Worm (Caenorhabditis elegans) whole organism, young adult: ENCODE data around the gene dmsr-10.
A peak's percentile ranks its signal among the peaks of the same experiment; 100 is the strongest.

Experiments used
- B0019.2 ChIP-seq: fragments of 200-800 bp; sonication (Bioruptor generic); conservative IDR thresholded peaks from 2 replicates; pipeline ENCODE4 v1.3.6; 2022; ENCODE audit warnings: missing genetic modification reagents, missing genetic modification characterization, missing compliant biosample characterization
- B0035.1 ChIP-seq: sonication (generic microtip); optimal IDR thresholded peaks from 2 replicates; lab custom pipeline; 2016; ENCODE audit warnings: missing genetic modification characterization, mild to moderate bottlenecking, missing compliant biosample characterization, missing genotype, missing genetic modification reagents
- B0261.1 ChIP-seq: sonication (generic microtip); optimal IDR thresholded peaks from 2 replicates; lab custom pipeline; 2016; ENCODE audit warnings: mild to moderate bottlenecking, missing genetic modification characterization, moderate library complexity, missing compliant biosample characterization
- C06A6.2 ChIP-seq: fragments of 200-800 bp; sonication (Bioruptor generic); conservative IDR thresholded peaks from 2 replicates; pipeline ENCODE4 v1.3.6; 2022; ENCODE audit warnings: missing genetic modification characterization, missing compliant biosample characterization
- C17E4.6 ChIP-seq: fragments of 200-800 bp; sonication (Bioruptor generic); IDR thresholded peaks from 2 replicates; pipeline ENCODE4 v1.3.6; 2022; ENCODE audit warnings: missing genetic modification reagents, missing genetic modification characterization, missing compliant biosample characterization
- D2030.7 ChIP-seq: fragments of 200-800 bp; sonication (Bioruptor generic); IDR thresholded peaks from 2 replicates; pipeline ENCODE4 v1.3.6; 2022; ENCODE audit warnings: missing genetic modification reagents, missing genetic modification characterization, missing compliant biosample characterization
- F23B12.7 ChIP-seq: sonication (generic microtip); optimal IDR thresholded peaks from 2 replicates; lab custom pipeline; 2017; ENCODE audit warnings: missing genetic modification characterization, mild to moderate bottlenecking, missing compliant biosample characterization, antibody characterized with exemption, moderate library complexity; ENCODE audit not compliant: insufficient read depth
- F39B2.1 ChIP-seq: fragments of 200-800 bp; sonication (Bioruptor generic); IDR thresholded peaks from 2 replicates; pipeline ENCODE4 v1.3.6; 2022; ENCODE audit warnings: missing genetic modification reagents, missing genetic modification characterization, missing compliant biosample characterization
- F55B11.4 ChIP-seq: sonication (generic microtip); optimal IDR thresholded peaks from 2 replicates; lab custom pipeline; 2016; ENCODE audit warnings: missing compliant biosample characterization, missing genetic modification characterization, borderline replicate concordance; ENCODE audit not compliant: insufficient read depth
- F57C9.4 ChIP-seq: sonication (generic microtip); optimal IDR thresholded peaks from 2 replicates; lab custom pipeline; 2017; ENCODE audit warnings: mild to moderate bottlenecking, missing genetic modification characterization, missing compliant biosample characterization
- K12H6.12 ChIP-seq: fragments of 200-800 bp; sonication (Bioruptor generic); optimal IDR thresholded peaks from 2 replicates; lab custom pipeline; 2018; ENCODE audit warnings: mild to moderate bottlenecking, missing genetic modification characterization, missing compliant biosample characterization
- Y53F4B.3 ChIP-seq: fragments of 200-800 bp; sonication (Bioruptor generic); IDR thresholded peaks from 2 replicates; pipeline ENCODE4 v1.3.6; 2022; ENCODE audit warnings: missing genetic modification reagents, missing genetic modification characterization, missing compliant biosample characterization
- Y67H2A.10 ChIP-seq: fragments of 200-800 bp; sonication (Bioruptor generic); conservative IDR thresholded peaks from 2 replicates; pipeline ENCODE4 v1.3.6; 2022; ENCODE audit warnings: missing genetic modification reagents, missing genetic modification characterization, missing compliant biosample characterization
- Y95B8A.8 ChIP-seq: fragments of 200-800 bp; sonication (Bioruptor generic); IDR thresholded peaks from 2 replicates; pipeline ENCODE4 v1.3.6; 2022; ENCODE audit warnings: missing genetic modification reagents, missing genetic modification characterization, missing compliant biosample characterization
- ZK185.1 ChIP-seq: sonication (generic microtip); optimal IDR thresholded peaks from 2 replicates; lab custom pipeline; 2016; ENCODE audit warnings: mild to moderate bottlenecking, missing genetic modification characterization, missing compliant biosample characterization; ENCODE audit not compliant: poor library complexity, severe bottlenecking
- cebp-1 ChIP-seq, 2 experiments: fragments of 200-800 bp in 1 of 2; sonication (Bioruptor generic) in 1 of 2; sonication (generic microtip) in 1 of 2; IDR thresholded peaks in 1 of 2; optimal IDR thresholded peaks in 1 of 2; 2 replicates each; pipeline versions ENCODE4 v1.3.6 to Lab custom; 2017 to 2022; ENCODE audit warnings: missing compliant biosample characterization in 2 of 2, missing genetic modification characterization in 2 of 2, mild to moderate bottlenecking in 1 of 2, missing genetic modification reagents in 1 of 2, moderate library complexity in 1 of 2
- ceh-100 ChIP-seq: fragments of 200-800 bp; sonication (Bioruptor generic); IDR thresholded peaks from 2 replicates; pipeline ENCODE4 v1.3.6; 2022; ENCODE audit warnings: missing genetic modification reagents, missing genetic modification characterization, missing compliant biosample characterization
- ceh-40 ChIP-seq: fragments of 200-800 bp; sonication (Bioruptor generic); IDR thresholded peaks from 2 replicates; pipeline ENCODE4 v1.3.6; 2022; ENCODE audit warnings: missing genetic modification characterization, missing compliant biosample characterization
- chd-7 ChIP-seq: sonication (generic microtip); optimal IDR thresholded peaks from 2 replicates; lab custom pipeline; 2016; ENCODE audit warnings: mild to moderate bottlenecking, missing genetic modification characterization, moderate library complexity, missing compliant biosample characterization
- die-1 ChIP-seq: sonication (generic microtip); optimal IDR thresholded peaks from 2 replicates; lab custom pipeline; 2016; ENCODE audit warnings: missing genotype, mild to moderate bottlenecking, missing genetic modification characterization, missing compliant biosample characterization
- dpl-1 ChIP-seq: fragments of 150-350 bp; optimal IDR thresholded peaks from 2 replicates; lab custom pipeline; 2014; ENCODE audit warnings: missing biosample characterization, missing genetic modification reagents, missing genetic modification characterization
- efl-1 ChIP-seq: fragments of 150-350 bp; optimal IDR thresholded peaks from 2 replicates; lab custom pipeline; 2014; ENCODE audit warnings: missing biosample characterization, missing genetic modification reagents, missing genetic modification characterization
- egl-18 ChIP-seq: fragments of 200-800 bp; sonication (Bioruptor generic); IDR thresholded peaks from 2 replicates; pipeline ENCODE4 v1.3.6; 2022; ENCODE audit warnings: missing genetic modification reagents, missing genetic modification characterization, missing compliant biosample characterization
- egrh-3 ChIP-seq: fragments of 200-800 bp; sonication (Bioruptor generic); IDR thresholded peaks from 2 replicates; pipeline ENCODE4 v1.3.6; 2022; ENCODE audit warnings: missing genetic modification reagents, missing genetic modification characterization, missing compliant biosample characterization
- ets-4 ChIP-seq: fragments of 200-800 bp; sonication (Bioruptor generic); optimal IDR thresholded peaks from 2 replicates; lab custom pipeline; 2018; ENCODE audit warnings: mild to moderate bottlenecking, missing genetic modification characterization, missing compliant biosample characterization
- gei-17 ChIP-seq: fragments of 200-800 bp; sonication (Bioruptor generic); optimal IDR thresholded peaks from 2 replicates; lab custom pipeline; 2018; ENCODE audit warnings: mild to moderate bottlenecking, missing genetic modification characterization, missing compliant biosample characterization
- hsf-1 ChIP-seq: fragments of 200-800 bp; sonication (Bioruptor generic); IDR thresholded peaks from 2 replicates; pipeline ENCODE4 v1.3.6; 2022; ENCODE audit warnings: missing genetic modification reagents, missing genetic modification characterization, missing compliant biosample characterization
- lin-40 ChIP-seq: sonication (generic microtip); optimal IDR thresholded peaks from 2 replicates; lab custom pipeline; 2016; ENCODE audit warnings: missing genetic modification characterization, mild to moderate bottlenecking, missing compliant biosample characterization, missing genotype, missing genetic modification reagents
- nfya-2 ChIP-seq: fragments of 200-800 bp; sonication (Bioruptor generic); IDR thresholded peaks from 2 replicates; pipeline ENCODE4 v1.3.6; 2022; ENCODE audit warnings: missing genetic modification reagents, missing genetic modification characterization, missing compliant biosample characterization
- nfyb-1 ChIP-seq: fragments of 200-800 bp; sonication (Bioruptor generic); IDR thresholded peaks from 2 replicates; pipeline ENCODE4 v1.3.6; 2022; ENCODE audit warnings: missing genetic modification reagents, missing genetic modification characterization, missing compliant biosample characterization
- nhr-80 ChIP-seq: sonication (generic microtip); optimal IDR thresholded peaks from 2 replicates; lab custom pipeline; 2016; ENCODE audit warnings: missing genetic modification characterization, missing compliant biosample characterization
- pbrm-1 ChIP-seq: fragments of 200-800 bp; sonication (Bioruptor generic); IDR thresholded peaks from 2 replicates; pipeline ENCODE4 v1.3.6; 2022; ENCODE audit warnings: missing genetic modification reagents, missing genetic modification characterization, missing compliant biosample characterization
- pha-4 ChIP-seq: fragments of 150-350 bp; sonication (generic microtip); optimal IDR thresholded peaks from 2 replicates; lab custom pipeline; 2014; ENCODE audit warnings: missing biosample characterization, missing genetic modification reagents, missing genetic modification characterization
- rcor-1 ChIP-seq: fragments of 200-800 bp; sonication (Bioruptor generic); IDR thresholded peaks from 2 replicates; pipeline ENCODE4 v1.3.6; 2022; ENCODE audit warnings: missing genetic modification reagents, missing genetic modification characterization, missing compliant biosample characterization
- snpc-1.3 ChIP-seq: sonication (generic microtip); optimal IDR thresholded peaks from 2 replicates; lab custom pipeline; 2017; ENCODE audit warnings: missing genetic modification characterization, mild to moderate bottlenecking, missing compliant biosample characterization, antibody characterized with exemption, moderate library complexity, missing genotype, missing genetic modification reagents; ENCODE audit not compliant: insufficient read depth
- snpc-4 ChIP-seq, 5 experiments: fragments of 150-350 bp in 1 of 5; sonication (generic microtip) in 4 of 5; optimal IDR thresholded peaks; 2 replicates each; lab custom pipeline; 2014 to 2018; ENCODE audit warnings: missing genetic modification characterization in 5 of 5, missing biosample characterization in 3 of 5, antibody characterized with exemption in 2 of 5, mild to moderate bottlenecking in 2 of 5, missing compliant biosample characterization in 2 of 5, missing genotype in 2 of 5, moderate library complexity in 2 of 5, missing genetic modification reagents in 1 of 5
- tbp1 ChIP-seq: fragments of 200-800 bp; sonication (Bioruptor generic); optimal IDR thresholded peaks from 2 replicates; lab custom pipeline; 2018; ENCODE audit warnings: mild to moderate bottlenecking, missing genetic modification characterization, missing compliant biosample characterization
- zfh-2 ChIP-seq: fragments of 200-800 bp; sonication (Bioruptor generic); conservative IDR thresholded peaks from 2 replicates; pipeline ENCODE4 v1.3.6; 2022; ENCODE audit warnings: missing genetic modification reagents, missing genetic modification characterization, missing compliant biosample characterization
- ztf-6 ChIP-seq: fragments of 200-800 bp; sonication (Bioruptor generic); IDR thresholded peaks from 2 replicates; pipeline ENCODE4 v1.3.6; 2022; ENCODE audit warnings: missing genetic modification reagents, missing genetic modification characterization, missing compliant biosample characterization

dmsr-10 gene

DNA sequence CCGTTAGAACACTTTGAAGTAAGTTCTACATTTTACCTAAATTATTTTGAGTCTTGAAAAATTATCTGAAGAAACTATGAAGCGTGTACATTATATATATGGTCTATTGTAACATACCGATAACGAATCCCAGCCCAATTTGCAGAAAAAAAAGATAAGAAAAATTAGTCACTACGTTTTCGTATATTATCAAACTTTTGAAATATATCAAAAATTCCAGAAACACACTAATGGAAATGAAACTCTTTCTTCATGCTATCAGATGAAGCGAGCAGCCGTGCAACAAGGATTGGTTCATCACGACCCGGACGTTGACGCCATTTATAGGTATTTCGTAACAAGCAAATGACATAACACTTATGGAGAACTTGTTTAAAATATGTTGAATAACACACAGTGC is 10.1 kb upstream of the dmsr-10 start:
- TF ChIP-seq B0019.2: no peak
- TF ChIP-seq ets-4: peak; percentile 81
- no peak for TF ChIP-seq gei-17
- TF ChIP-seq tbp1 (GFP tag; lab: Kevin White, UChicago): no peak
- no peak for TF ChIP-seq die-1 (tag; lab: Kevin White, UChicago)
- TF ChIP-seq F57C9.4 (tag; lab: Kevin White, UChicago): no peak
- no peak for TF ChIP-seq efl-1 (GFP tag; lab: Kevin White, UChicago)
- TF ChIP-seq egrh-3 (GFP tag; lab: Robert Waterston, UW): no peak
- no peak for TF ChIP-seq ztf-6 (GFP tag; lab: Robert Waterston, UW)
- TF ChIP-seq C17E4.6: no peak
- TF ChIP-seq Y67H2A.10 (GFP tag; lab: Robert Waterston, UW): no peak
- TF ChIP-seq K12H6.12 (tag; lab: Kevin White, UChicago): no peak
- no peak for TF ChIP-seq pha-4 (tag; lab: Kevin White, UChicago)
- 0 out of 2 replicates have a peak, but pooled peaks have one; percentile 34 for TF ChIP-seq cebp-1 (GFP tag; IDR thresholded peaks at IDR 0.05; lab: Robert Waterston, UW)
- no peak for TF ChIP-seq cebp-1 (tag; optimal IDR thresholded peaks at IDR 0.05; lab: Kevin White, UChicago)
- no peak for TF ChIP-seq F55B11.4 (tag; lab: Kevin White, UChicago)
- no peak for TF ChIP-seq nfya-2 (GFP tag; lab: Robert Waterston, UW)
- TF ChIP-seq lin-40 (tag; lab: Kevin White, UChicago): no peak
- no peak for TF ChIP-seq rcor-1 (GFP tag; lab: Robert Waterston, UW)
- 0 out of 2 replicates have a peak, but pooled peaks have one; percentile 10 for TF ChIP-seq ceh-40 (GFP tag; lab: Robert Waterston, UW)
- TF ChIP-seq B0035.1: no peak
- no peak for TF ChIP-seq pbrm-1 (GFP tag; lab: Robert Waterston, UW)
- TF ChIP-seq Y53F4B.3 (GFP tag; lab: Robert Waterston, UW): no peak
- TF ChIP-seq ZK185.1: no peak
- no peak for TF ChIP-seq nfyb-1
- no peak for TF ChIP-seq egl-18 (GFP tag; lab: Robert Waterston, UW)
- TF ChIP-seq nhr-80 (tag; lab: Kevin White, UChicago): peak; percentile 91
- TF ChIP-seq C06A6.2 (GFP tag; lab: Robert Waterston, UW): no peak
- TF ChIP-seq Y95B8A.8 (GFP tag; lab: Robert Waterston, UW): no peak
- no peak for TF ChIP-seq chd-7 (tag; lab: Kevin White, UChicago)
- TF ChIP-seq snpc-4 (GFP tag; optimal IDR thresholded peaks at IDR 0.05; lab: Kevin White, UChicago): no peak
- TF ChIP-seq snpc-4 (tag; optimal IDR thresholded peaks at IDR 0.05; lab: Kevin White, UChicago): no peak
- no peak for TF ChIP-seq F39B2.1 (GFP tag; lab: Robert Waterston, UW)
- TF ChIP-seq snpc-1.3 (tag; lab: Kevin White, UChicago): no peak
- no peak for TF ChIP-seq ceh-100 (GFP tag; lab: Robert Waterston, UW)
- no peak for TF ChIP-seq F23B12.7
- TF ChIP-seq hsf-1 (GFP tag; lab: Robert Waterston, UW): no peak
- TF ChIP-seq, all 124 proteins: peak for 4

DNA sequence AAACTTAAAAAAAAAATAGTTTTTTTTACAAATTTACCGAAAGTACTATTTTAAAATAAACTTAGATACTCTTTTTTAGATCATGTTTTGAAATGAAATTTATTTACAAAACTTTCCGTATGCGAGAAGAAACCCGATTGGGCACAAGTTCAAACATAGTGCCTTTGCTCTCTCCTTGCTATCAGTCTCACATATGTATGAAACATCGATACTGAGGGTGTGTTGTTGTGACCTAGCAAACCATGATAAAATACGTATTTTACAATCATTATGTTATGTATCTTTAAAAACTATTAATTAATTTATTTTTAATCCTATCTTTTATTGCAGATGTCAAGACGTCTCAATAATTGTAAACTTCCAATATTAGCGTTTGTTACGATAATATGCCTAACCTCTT is 8.3 kb upstream of the dmsr-10 start:
- TF ChIP-seq dpl-1: no peak
- no peak for TF ChIP-seq B0035.1
- no peak for TF ChIP-seq B0261.1
- no peak for TF ChIP-seq zfh-2
- peak; percentile 48 for TF ChIP-seq nhr-80 (tag; lab: Kevin White, UChicago)
- no peak for TF ChIP-seq F55B11.4 (tag; lab: Kevin White, UChicago)
- no peak for TF ChIP-seq D2030.7 (GFP tag; lab: Robert Waterston, UW)
